Comparison of ENCODE assay signal across 2 worm cellular contexts in the genomic region with DNA sequence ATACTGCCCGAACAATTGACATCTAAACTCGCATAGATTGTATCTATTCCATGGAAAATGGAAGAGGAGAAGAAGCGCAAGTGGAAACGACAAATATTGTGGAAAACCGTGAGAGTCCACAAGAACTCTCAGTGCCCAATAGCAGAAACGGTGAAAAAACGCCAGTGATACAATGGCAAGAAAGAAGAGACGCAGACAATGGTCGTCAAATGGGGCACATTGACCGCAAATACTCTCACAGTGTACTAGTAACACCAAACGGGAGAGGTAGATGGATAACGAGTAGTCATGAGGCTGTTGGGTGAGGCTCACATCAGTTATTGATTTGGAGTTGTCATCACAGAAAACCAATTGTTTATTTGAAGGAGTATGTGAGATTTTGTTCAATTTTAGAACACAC.
TF ChIP-seq lines count a peak whose summit lies in the region.

A gene (minus strand): TSS at position 27 of the 400 bp plus-strand sequence.

TF ChIP-seq in whole organism, L1 larva, 84 proteins besides CTCF, POLR2A, EP300 and RAD21 (continued from another document):
- TF ChIP-seq unc-86 (tag; optimal IDR thresholded peaks at IDR 0.05; lab: Kevin White, UChicago) (peak; percentile 17), lin-13 (GFP tag; optimal IDR thresholded peaks at IDR 0.05; lab: Kevin White, UChicago) (peak; percentile 24), nhr-85 (tag; lab: Kevin White, UChicago) (peak; percentile 23), dpl-1 (GFP tag; optimal IDR thresholded peaks at IDR 0.05; lab: Kevin White, UChicago) (peak in 2 of 3 experiments; percentile 37 to 43), vab-15 (tag; optimal IDR thresholded peaks at IDR 0.05; lab: Kevin White, UChicago) (no peak), ceh-82 (tag; optimal IDR thresholded peaks at IDR 0.05; lab: Kevin White, UChicago) (peak in 2 of 3 experiments; percentile 1 to 58), hpl-2 (GFP tag; optimal IDR thresholded peaks at IDR 0.05; lab: Kevin White, UChicago) (peak; percentile 4), nhr-237 (tag; optimal IDR thresholded peaks at IDR 0.05; lab: Kevin White, UChicago) (no peak), lin-39 (tag; optimal IDR thresholded peaks at IDR 0.05; lab: Kevin White, UChicago) (no peak), fkh-4 (tag; optimal IDR thresholded peaks at IDR 0.05; lab: Kevin White, UChicago; ENCODE audit: borderline replicate concordance) (no peak), xbp-1 (tag; optimal IDR thresholded peaks at IDR 0.05; lab: Kevin White, UChicago) (peak; percentile 66), F16B12.6 (tag; optimal IDR thresholded peaks at IDR 0.05; lab: Kevin White, UChicago) (peak; percentile 91), unc-98 (GFP tag; IDR thresholded peaks at IDR 0.05; lab: Robert Waterston, UW) (no peak), nhr-20 (tag; optimal IDR thresholded peaks at IDR 0.05; lab: Kevin White, UChicago) (peak; percentile 68), ztf-4 (tag; optimal IDR thresholded peaks at IDR 0.05; lab: Kevin White, UChicago) (peak; percentile 42), fos-1 (tag; optimal IDR thresholded peaks at IDR 0.05; lab: Kevin White, UChicago) (no peak), nhr-47 (tag; optimal IDR thresholded peaks at IDR 0.05; lab: Kevin White, UChicago) (peak; percentile 66), sup-37 (GFP tag; optimal IDR thresholded peaks at IDR 0.05; lab: Kevin White, UChicago) (no peak), snu-23 (GFP tag; optimal IDR thresholded peaks at IDR 0.05; lab: Kevin White, UChicago) (peak; percentile 75), isw-1 (GFP tag; IDR thresholded peaks at IDR 0.05; lab: Robert Waterston, UW) (peak; percentile 8; the same call in 1 of the 2 replicates), sptf-1 (tag; optimal IDR thresholded peaks at IDR 0.05; lab: Kevin White, UChicago) (no peak), mep-1 (tag; optimal IDR thresholded peaks at IDR 0.05; lab: Kevin White, UChicago) (peak; percentile 75), snpc-4 (tag; optimal IDR thresholded peaks at IDR 0.05; lab: Kevin White, UChicago) (no peak), pax-3 (tag; optimal IDR thresholded peaks at IDR 0.05; lab: Kevin White, UChicago) (no peak), rnt-1 (tag; optimal IDR thresholded peaks at IDR 0.05; lab: Kevin White, UChicago) (peak; percentile 69), C04F5.9 (tag; optimal IDR thresholded peaks at IDR 0.05; lab: Kevin White, UChicago) (no peak), alr-1 (tag; optimal IDR thresholded peaks at IDR 0.05; lab: Kevin White, UChicago; ENCODE audit: borderline replicate concordance) (no peak), egl-13 (tag; optimal IDR thresholded peaks at IDR 0.05; lab: Kevin White, UChicago) (no peak), efl-1 (optimal IDR thresholded peaks at IDR 0.05; lab: Kevin White, UChicago) (peak; percentile 41 to 62), efl-1 (GFP tag; optimal IDR thresholded peaks at IDR 0.05 in 1 of 2; lab: Kevin White, UChicago) (peak; percentile 63 to 92), lin-35 (GFP tag; optimal IDR thresholded peaks at IDR 0.05; lab: Kevin White, UChicago) (peak; percentile 52 to 74), nhr-11 (tag; optimal IDR thresholded peaks at IDR 0.05; lab: Kevin White, UChicago) (no peak), zag-1 (tag; optimal IDR thresholded peaks at IDR 0.05; lab: Kevin White, UChicago) (no peak), grh-1 (GFP tag; IDR thresholded peaks at IDR 0.05; lab: Robert Waterston, UW) (no peak), C34B4.2 (tag; optimal IDR thresholded peaks at IDR 0.05; lab: Kevin White, UChicago) (no peak), pag-3 (tag; optimal IDR thresholded peaks at IDR 0.05; lab: Kevin White, UChicago; ENCODE audit: borderline replicate concordance, insufficient read depth) (no peak), nhr-71 (tag; optimal IDR thresholded peaks at IDR 0.05; lab: Kevin White, UChicago) (peak; percentile 70), lsy-2 (tag; optimal IDR thresholded peaks at IDR 0.05; lab: Kevin White, UChicago) (peak; percentile 42 to 73), aly-2 (tag; optimal IDR thresholded peaks at IDR 0.05; lab: Kevin White, UChicago) (no peak), ceh-88 (GFP tag; IDR thresholded peaks at IDR 0.05; lab: Robert Waterston, UW) (no peak), nhr-12 (tag; optimal IDR thresholded peaks at IDR 0.05; lab: Kevin White, UChicago) (no peak), skn-1 (tag; optimal IDR thresholded peaks at IDR 0.05; lab: Kevin White, UChicago) (peak; percentile 2), unc-30 (tag; optimal IDR thresholded peaks at IDR 0.05; lab: Kevin White, UChicago) (no peak), tbx-2 (tag; optimal IDR thresholded peaks at IDR 0.05; lab: Kevin White, UChicago) (peak; percentile 55), unc-130 (tag; optimal IDR thresholded peaks at IDR 0.05; lab: Kevin White, UChicago) (peak; percentile 48), ces-1 (GFP tag; optimal IDR thresholded peaks at IDR 0.05; lab: Kevin White, UChicago) (no peak), lin-15B (tag; optimal IDR thresholded peaks at IDR 0.05; lab: Kevin White, UChicago) (no peak), irx-1 (tag; optimal IDR thresholded peaks at IDR 0.05; lab: Kevin White, UChicago) (no peak), nhr-84 (tag; optimal IDR thresholded peaks at IDR 0.05; lab: Kevin White, UChicago) (no peak), jun-1 (tag; optimal IDR thresholded peaks at IDR 0.05; lab: Kevin White, UChicago) (no peak), fkh-10 (GFP tag; optimal IDR thresholded peaks at IDR 0.05; lab: Kevin White, UChicago) (no peak), ets-5 (GFP tag; IDR thresholded peaks at IDR 0.05; lab: Robert Waterston, UW) (no peak), lir-3 (tag; optimal IDR thresholded peaks at IDR 0.05; lab: Kevin White, UChicago; ENCODE audit: poor library complexity) (no peak), efl-3 (GFP tag; optimal IDR thresholded peaks at IDR 0.05; lab: Kevin White, UChicago) (no peak)

TF ChIP-seq in whole organism, L4 larva, 104 proteins besides CTCF, POLR2A, EP300 and RAD21 (continued from another document):
- TF ChIP-seq ztf-7 (tag; optimal IDR thresholded peaks at IDR 0.05; lab: Kevin White, UChicago), result no peak
- TF ChIP-seq ama-1 (optimal IDR thresholded peaks at IDR 0.05; lab: Kevin White, UChicago), result no peak
- no peak for TF ChIP-seq F37D6.2 (tag; optimal IDR thresholded peaks at IDR 0.05; lab: Kevin White, UChicago)
- peak in 1 of 2 experiments; percentile 94 for TF ChIP-seq unc-62 (GFP tag; optimal IDR thresholded peaks at IDR 0.05 in 1 of 2; lab: Kevin White, UChicago)
- TF ChIP-seq unc-62 (tag; optimal IDR thresholded peaks at IDR 0.05; lab: Kevin White, UChicago), result no peak
- peak; percentile 55 for TF ChIP-seq hmg-1.1 (GFP tag; IDR thresholded peaks at IDR 0.05; lab: Robert Waterston, UW)
- no peak for TF ChIP-seq dmd-8 (GFP tag; IDR thresholded peaks at IDR 0.05; lab: Robert Waterston, UW)
- TF ChIP-seq R02D3.7 (tag; optimal IDR thresholded peaks at IDR 0.05; lab: Kevin White, UChicago), result no peak
- no peak for TF ChIP-seq mxl-3 (GFP tag; optimal IDR thresholded peaks at IDR 0.05; lab: Kevin White, UChicago)
- TF ChIP-seq lsy-2 (tag; optimal IDR thresholded peaks at IDR 0.05; lab: Kevin White, UChicago), result peak in 1 of 2 experiments; percentile 63
- TF ChIP-seq lin-38 (GFP tag; IDR thresholded peaks at IDR 0.05; lab: Robert Waterston, UW), result no peak
- no peak for TF ChIP-seq snpc-4 (tag; optimal IDR thresholded peaks at IDR 0.05; lab: Kevin White, UChicago)
- no peak for TF ChIP-seq spr-3 (GFP tag; optimal IDR thresholded peaks at IDR 0.05; lab: Kevin White, UChicago)
- no peak for TF ChIP-seq ceh-20 (GFP tag; IDR thresholded peaks at IDR 0.05; lab: Robert Waterston, UW)
- no peak for TF ChIP-seq attf-4 (tag; optimal IDR thresholded peaks at IDR 0.05; lab: Kevin White, UChicago)
- no peak for TF ChIP-seq mxl-2 (GFP tag; conservative IDR thresholded peaks at IDR 0.05; lab: Robert Waterston, UW)
- peak; percentile 50 for TF ChIP-seq rbr-2 (tag; optimal IDR thresholded peaks at IDR 0.05; lab: Kevin White, UChicago)
- TF ChIP-seq F44E2.7 (GFP tag; IDR thresholded peaks at IDR 0.05; lab: Robert Waterston, UW), result no peak
- TF ChIP-seq ceh-28 (tag; optimal IDR thresholded peaks at IDR 0.05; lab: Kevin White, UChicago), result no peak
- no peak for TF ChIP-seq lin-39 (tag; optimal IDR thresholded peaks at IDR 0.05; lab: Kevin White, UChicago)
- TF ChIP-seq madf-9 (GFP tag; conservative IDR thresholded peaks at IDR 0.05; lab: Robert Waterston, UW), result no peak
- no peak for TF ChIP-seq ces-1 (GFP tag; optimal IDR thresholded peaks at IDR 0.05; lab: Kevin White, UChicago)
- no peak for TF ChIP-seq D1046.2 (GFP tag; IDR thresholded peaks at IDR 0.05; lab: Robert Waterston, UW)
- peak; percentile 34 for TF ChIP-seq jun-1 (tag; optimal IDR thresholded peaks at IDR 0.05; lab: Kevin White, UChicago)
- TF ChIP-seq ceh-62 (tag; optimal IDR thresholded peaks at IDR 0.05; lab: Kevin White, UChicago), result no peak
- no peak for TF ChIP-seq pqm-1 (tag; optimal IDR thresholded peaks at IDR 0.05; lab: Kevin White, UChicago)
- TF ChIP-seq unc-130 (GFP tag; optimal IDR thresholded peaks at IDR 0.05; lab: Kevin White, UChicago), result no peak
- TF ChIP-seq daf-19 (GFP tag; conservative IDR thresholded peaks at IDR 0.05; lab: Robert Waterston, UW), result no peak
- TF ChIP-seq nhr-76 (tag; optimal IDR thresholded peaks at IDR 0.05; lab: Kevin White, UChicago), result no peak
- TF ChIP-seq F49E8.2 (tag; optimal IDR thresholded peaks at IDR 0.05; lab: Kevin White, UChicago; ENCODE audit: borderline replicate concordance), result no peak
- TF ChIP-seq dmd-6 (GFP tag; IDR thresholded peaks at IDR 0.05; lab: Robert Waterston, UW), result 0 out of 2 replicates have a peak, but pooled peaks have one; percentile 20
- no peak for TF ChIP-seq ceh-32 (tag; optimal IDR thresholded peaks at IDR 0.05; lab: Kevin White, UChicago; ENCODE audit: poor library complexity)
- TF ChIP-seq php-3 (GFP tag; IDR thresholded peaks at IDR 0.05; lab: Robert Waterston, UW), result no peak
- no peak for TF ChIP-seq daf-8 (GFP tag; IDR thresholded peaks at IDR 0.05; lab: Robert Waterston, UW)
- no peak for TF ChIP-seq nhr-11 (tag; optimal IDR thresholded peaks at IDR 0.05; lab: Kevin White, UChicago)
- TF ChIP-seq lim-7 (GFP tag; IDR thresholded peaks at IDR 0.05; lab: Robert Waterston, UW), result no peak
- no peak for TF ChIP-seq egl-27 (tag; optimal IDR thresholded peaks at IDR 0.05; lab: Kevin White, UChicago)
- no peak for TF ChIP-seq madf-5 (GFP tag; IDR thresholded peaks at IDR 0.05; lab: Robert Waterston, UW)
- TF ChIP-seq tag-97 (GFP tag; IDR thresholded peaks at IDR 0.05; lab: Robert Waterston, UW), result no peak
- peak; percentile 43 for TF ChIP-seq dpl-1 (GFP tag; optimal IDR thresholded peaks at IDR 0.05; lab: Kevin White, UChicago)
- TF ChIP-seq duxl-1 (tag; optimal IDR thresholded peaks at IDR 0.05; lab: Kevin White, UChicago; ENCODE audit: poor library complexity), result no peak
- no peak for TF ChIP-seq nhr-41 (GFP tag; IDR thresholded peaks at IDR 0.05; lab: Robert Waterston, UW)
- TF ChIP-seq gei-8 (GFP tag; optimal IDR thresholded peaks at IDR 0.05; lab: Kevin White, UChicago), result no peak
- TF ChIP-seq F26F4.8 (GFP tag; conservative IDR thresholded peaks at IDR 0.05; lab: Robert Waterston, UW), result no peak
- TF ChIP-seq mdt-29 (GFP tag; IDR thresholded peaks at IDR 0.05; lab: Robert Waterston, UW), result no peak
- no peak for TF ChIP-seq zag-1 (tag; optimal IDR thresholded peaks at IDR 0.05; lab: Kevin White, UChicago)
- TF ChIP-seq nhr-25 (tag; optimal IDR thresholded peaks at IDR 0.05; lab: Kevin White, UChicago; ENCODE audit: borderline replicate concordance, insufficient read depth), result no peak
- TF ChIP-seq daf-12 (tag; optimal IDR thresholded peaks at IDR 0.05; lab: Kevin White, UChicago), result no peak
- TF ChIP-seq hif-1 (tag; optimal IDR thresholded peaks at IDR 0.05; lab: Kevin White, UChicago), result no peak
- TF ChIP-seq lin-15B (tag; optimal IDR thresholded peaks at IDR 0.05; lab: Kevin White, UChicago), result no peak
- no peak for TF ChIP-seq aha-1 (tag; lab: Kevin White, UChicago)
- peak; percentile 24 for TF ChIP-seq nhr-77 (tag; optimal IDR thresholded peaks at IDR 0.05; lab: Kevin White, UChicago)
- TF ChIP-seq T26A8.4 (GFP tag; IDR thresholded peaks at IDR 0.05; lab: Robert Waterston, UW), result no peak
- no peak for TF ChIP-seq ZK337.2 (GFP tag; IDR thresholded peaks at IDR 0.05; lab: Robert Waterston, UW)
- no peak for TF ChIP-seq snpc-1.2 (GFP tag; IDR thresholded peaks at IDR 0.05; lab: Robert Waterston, UW)
- no peak for TF ChIP-seq vab-7 (GFP tag; IDR thresholded peaks at IDR 0.05; lab: Robert Waterston, UW)
- TF ChIP-seq dmd-9 (GFP tag; IDR thresholded peaks at IDR 0.05; lab: Robert Waterston, UW), result no peak
- no peak for TF ChIP-seq ztf-11 (tag; optimal IDR thresholded peaks at IDR 0.05; lab: Kevin White, UChicago)
- no peak for TF ChIP-seq zip-11 (GFP tag; IDR thresholded peaks at IDR 0.05; lab: Robert Waterston, UW)
- no peak for TF ChIP-seq Y48G9A.11 (GFP tag; IDR thresholded peaks at IDR 0.05; lab: Robert Waterston, UW)
- TF ChIP-seq nhr-28 (tag; optimal IDR thresholded peaks at IDR 0.05; lab: Kevin White, UChicago), result no peak
- no peak for TF ChIP-seq nhr-102 (tag; optimal IDR thresholded peaks at IDR 0.05; lab: Kevin White, UChicago)
- TF ChIP-seq mdl-1 (tag; optimal IDR thresholded peaks at IDR 0.05; lab: Kevin White, UChicago), result no peak
- TF ChIP-seq skn-1 (tag; optimal IDR thresholded peaks at IDR 0.05; lab: Kevin White, UChicago), result no peak
- no peak for TF ChIP-seq fos-1 (tag; optimal IDR thresholded peaks at IDR 0.05; lab: Kevin White, UChicago)
